Fruit fly (Drosophila melanogaster) whole organism, embryonic: ENCODE measurements around the gene CG11975.

Experiments
- Bdp1 ChIP-seq: fragments of 200-800 bp; sonication (Bioruptor generic); optimal IDR thresholded peaks from 3 replicates; lab custom pipeline; 2016; ENCODE audit warnings: missing biosample characterization, missing genetic modification characterization
- BtbVII ChIP-seq: fragments of 200-800 bp; sonication (Bioruptor generic); optimal IDR thresholded peaks from 3 replicates; lab custom pipeline; 2017; ENCODE audit warnings: missing biosample characterization, mild to moderate bottlenecking, missing genetic modification characterization
- CG10274 ChIP-seq: fragments of 200-800 bp; sonication (Bioruptor generic); optimal IDR thresholded peaks from 3 replicates; lab custom pipeline; 2017; ENCODE audit warnings: missing biosample characterization, mild to moderate bottlenecking, missing genetic modification characterization
- CG10959 ChIP-seq: fragments of 200-800 bp; sonication (Bioruptor generic); IDR thresholded peaks from 2 replicates; pipeline ENCODE4 v1.3.6; 2022; ENCODE audit warnings: missing biosample characterization, missing genetic modification characterization
- CG12219 ChIP-seq: fragments of 200-800 bp; sonication (Bioruptor generic); optimal IDR thresholded peaks from 3 replicates; lab custom pipeline; 2018; ENCODE audit warnings: missing biosample characterization, mild to moderate bottlenecking, missing genetic modification characterization
- CG18476 ChIP-seq: fragments of 200-800 bp; sonication (Bioruptor generic); optimal IDR thresholded peaks from 2 replicates; lab custom pipeline; 2016; ENCODE audit warnings: missing biosample characterization, mild to moderate bottlenecking, missing genetic modification characterization
- CG30431 ChIP-seq: fragments of 200-800 bp; sonication (Bioruptor generic); optimal IDR thresholded peaks from 2 replicates; lab custom pipeline; 2017; ENCODE audit warnings: missing biosample characterization, missing genetic modification characterization
- CG3065 ChIP-seq: fragments of 200-800 bp; sonication (Bioruptor generic); optimal IDR thresholded peaks from 2 replicates; lab custom pipeline; 2016; ENCODE audit warnings: missing biosample characterization, missing genetic modification characterization
- CG32767 ChIP-seq: fragments of 200-800 bp; sonication (Bioruptor generic); IDR thresholded peaks from 2 replicates; pipeline ENCODE4 v1.3.6; 2022; ENCODE audit warnings: missing biosample characterization, missing genetic modification characterization
- CG4424 ChIP-seq: fragments of 200-800 bp; sonication (Bioruptor generic); optimal IDR thresholded peaks from 3 replicates; lab custom pipeline; 2016; ENCODE audit warnings: missing biosample characterization, missing genetic modification characterization
- CG4820 ChIP-seq: fragments of 200-800 bp; sonication (Bioruptor generic); optimal IDR thresholded peaks from 3 replicates; lab custom pipeline; 2016; ENCODE audit warnings: missing biosample characterization, missing genetic modification characterization
- CG7963 ChIP-seq: fragments of 200-800 bp; sonication (Bioruptor generic); IDR thresholded peaks from 3 replicates; pipeline ENCODE4 v1.3.6; 2022; ENCODE audit warnings: missing biosample characterization, missing genetic modification characterization; ENCODE audit not compliant: partially characterized antibody
- CG7987 ChIP-seq: fragments of 200-800 bp; sonication (Bioruptor generic); optimal IDR thresholded peaks from 2 replicates; lab custom pipeline; 2018; ENCODE audit warnings: missing biosample characterization, mild to moderate bottlenecking, missing genetic modification characterization, moderate library complexity
- CG8359 ChIP-seq: fragments of 200-800 bp; sonication (Bioruptor generic); optimal IDR thresholded peaks from 2 replicates; lab custom pipeline; 2017; ENCODE audit warnings: missing biosample characterization, mild to moderate bottlenecking, missing genetic modification characterization, borderline replicate concordance
- CG8388 ChIP-seq: fragments of 200-800 bp; sonication (Bioruptor generic); optimal IDR thresholded peaks from 2 replicates; lab custom pipeline; 2019; ENCODE audit warnings: missing biosample characterization, mild to moderate bottlenecking, missing genetic modification characterization, moderate library complexity
- CTCF ChIP-seq: fragments of 200-800 bp; sonication (Bioruptor generic); optimal IDR thresholded peaks from 2 replicates; lab custom pipeline; 2017; ENCODE audit warnings: missing biosample characterization, mild to moderate bottlenecking, missing genetic modification characterization, moderate library complexity
- Deaf1 ChIP-seq: fragments of 200-800 bp; optimal IDR thresholded peaks from 3 replicates; lab custom pipeline; 2019; ENCODE audit warnings: missing biosample characterization, mild to moderate bottlenecking, missing genetic modification characterization, moderate library complexity
- Dek ChIP-seq: fragments of 200-800 bp; sonication (Bioruptor generic); optimal IDR thresholded peaks from 3 replicates; lab custom pipeline; 2019; ENCODE audit warnings: missing biosample characterization, mild to moderate bottlenecking, missing genetic modification characterization, moderate library complexity
- Dp ChIP-seq: fragments of 200-800 bp; sonication (Bioruptor generic); optimal IDR thresholded peaks from 2 replicates; lab custom pipeline; 2018; ENCODE audit warnings: missing biosample characterization, mild to moderate bottlenecking, missing genetic modification characterization, moderate library complexity
- ERR ChIP-seq: fragments of 200-800 bp; sonication (Bioruptor generic); optimal IDR thresholded peaks from 2 replicates; lab custom pipeline; 2016; ENCODE audit warnings: missing biosample characterization, missing genetic modification characterization
- Eip74EF ChIP-seq, 2 experiments: fragments of 200-800 bp in 1 of 2; fragments of >200 bp in 1 of 2; sonication (Bioruptor generic) in 1 of 2; optimal IDR thresholded peaks; 2 replicates each; lab custom pipeline; 2017 to 2019; ENCODE audit warnings: missing biosample characterization in 2 of 2, missing genetic modification characterization in 2 of 2, mild to moderate bottlenecking in 1 of 2, moderate library complexity in 1 of 2
- Elba2 ChIP-seq: fragments of 200-800 bp; sonication (Bioruptor generic); optimal IDR thresholded peaks from 3 replicates; lab custom pipeline; 2016; ENCODE audit warnings: missing biosample characterization, missing genetic modification characterization
- Kr ChIP-seq: fragments of 200-800 bp; sonication (Bioruptor generic); optimal IDR thresholded peaks from 2 replicates; lab custom pipeline; 2017; ENCODE audit warnings: missing biosample characterization, mild to moderate bottlenecking, missing genetic modification characterization
- Lim3 ChIP-seq: fragments of 200-800 bp; sonication (Bioruptor generic); IDR thresholded peaks from 2 replicates; pipeline ENCODE4 v1.3.6; 2022; ENCODE audit warnings: missing biosample characterization, missing genetic modification characterization
- Med ChIP-seq: fragments of 200-800 bp; sonication (Bioruptor generic); peaks from one replicate; lab custom pipeline; 2016; ENCODE audit warnings: missing biosample characterization, missing genetic modification characterization, mild to moderate bottlenecking, inconsistent platforms, moderate library complexity
- Oaz ChIP-seq: fragments of 200-800 bp; sonication (Bioruptor generic); IDR thresholded peaks from 2 replicates; pipeline ENCODE4 v1.3.6; 2022; ENCODE audit warnings: missing biosample characterization, missing genetic modification characterization
- Rfx ChIP-seq: fragments of 200-800 bp; sonication (Bioruptor generic); IDR thresholded peaks from 2 replicates; pipeline ENCODE4 v1.3.6; 2022; ENCODE audit warnings: missing biosample characterization, missing genetic modification characterization
- Stat92E ChIP-seq, 3 experiments: fragments of >200 bp in 2 of 3; fragments of 200-800 bp in 1 of 3; sonication (Bioruptor generic) in 1 of 3; optimal IDR thresholded peaks; 2 replicates each; lab custom pipeline; 2017 to 2019; ENCODE audit warnings: missing biosample characterization in 3 of 3, missing genetic modification characterization in 3 of 3, mild to moderate bottlenecking in 1 of 3, moderate library complexity in 1 of 3
- Tbp ChIP-seq: fragments of >200 bp; optimal IDR thresholded peaks from 2 replicates; lab custom pipeline; 2018; ENCODE audit warnings: missing biosample characterization, missing genetic modification characterization
- Vsx1 ChIP-seq: fragments of 200-800 bp; sonication (Bioruptor generic); optimal IDR thresholded peaks from 2 replicates; lab custom pipeline; 2017; ENCODE audit warnings: missing biosample characterization, mild to moderate bottlenecking, missing genetic modification characterization, missing genetic modification reagents
- br ChIP-seq: fragments of >200 bp; optimal IDR thresholded peaks from 2 replicates; lab custom pipeline; 2017
- cg ChIP-seq: fragments of 200-800 bp; sonication (Bioruptor generic); optimal IDR thresholded peaks from 3 replicates; lab custom pipeline; 2019; ENCODE audit warnings: missing biosample characterization, mild to moderate bottlenecking, missing genetic modification characterization, moderate library complexity
- ci ChIP-seq: fragments of 200-800 bp; sonication (Bioruptor generic); IDR thresholded peaks from 3 replicates; pipeline ENCODE4 v1.3.6; 2022; ENCODE audit warnings: missing biosample characterization, missing genetic modification characterization
- crp ChIP-seq, 2 experiments: fragments of 200-800 bp; sonication (Bioruptor generic); optimal IDR thresholded peaks; 2 replicates in 1 of 2; 3 replicates in 1 of 2; lab custom pipeline; 2017; ENCODE audit warnings: missing biosample characterization in 2 of 2, missing genetic modification characterization in 2 of 2, mild to moderate bottlenecking in 1 of 2, moderate library complexity in 1 of 2
- danr ChIP-seq: fragments of 200-800 bp; sonication (Bioruptor generic); IDR thresholded peaks from 2 replicates; pipeline ENCODE4 v1.3.6; 2022; ENCODE audit warnings: missing biosample characterization, missing genetic modification characterization
- dimm ChIP-seq: fragments of 200-800 bp; sonication (Bioruptor generic); IDR thresholded peaks from 2 replicates; pipeline ENCODE4 v1.3.6; 2022; ENCODE audit warnings: missing biosample characterization, missing genetic modification characterization
- emc ChIP-seq: fragments of 200-800 bp; sonication (Bioruptor generic); optimal IDR thresholded peaks from 2 replicates; lab custom pipeline; 2016; ENCODE audit warnings: missing biosample characterization, missing genetic modification characterization
- exex ChIP-seq: fragments of 200-800 bp; sonication (Bioruptor generic); optimal IDR thresholded peaks from 4 replicates; lab custom pipeline; 2018; ENCODE audit warnings: missing biosample characterization, mild to moderate bottlenecking, missing genetic modification characterization, moderate library complexity
- fru ChIP-seq: fragments of >200 bp; optimal IDR thresholded peaks from 2 replicates; lab custom pipeline; 2017
- gcm2 ChIP-seq: fragments of 200-800 bp; sonication (Bioruptor generic); optimal IDR thresholded peaks from 2 replicates; lab custom pipeline; 2016; ENCODE audit warnings: missing biosample characterization, missing genetic modification characterization
- gem ChIP-seq: fragments of 200-800 bp; sonication (Bioruptor generic); optimal IDR thresholded peaks from 2 replicates; lab custom pipeline; 2019; ENCODE audit warnings: missing biosample characterization, mild to moderate bottlenecking, missing genetic modification characterization, moderate library complexity
- grn ChIP-seq: fragments of 200-800 bp; sonication (Bioruptor generic); optimal IDR thresholded peaks from 3 replicates; lab custom pipeline; 2017; ENCODE audit warnings: missing biosample characterization, missing genetic modification characterization
- gsb-n ChIP-seq: fragments of 200-800 bp; sonication (Bioruptor generic); optimal IDR thresholded peaks from 3 replicates; lab custom pipeline; 2018; ENCODE audit warnings: missing biosample characterization, mild to moderate bottlenecking, missing genetic modification characterization
- her ChIP-seq: fragments of 200-800 bp; sonication (Bioruptor generic); optimal IDR thresholded peaks from 2 replicates; lab custom pipeline; 2016; ENCODE audit warnings: missing biosample characterization, missing genetic modification characterization
- hth ChIP-seq: fragments of >200 bp; optimal IDR thresholded peaks from 2 replicates; lab custom pipeline; 2017; ENCODE audit warnings: inconsistent platforms
- lmd ChIP-seq: fragments of 200-800 bp; sonication (Bioruptor generic); IDR thresholded peaks from 2 replicates; pipeline ENCODE4 v1.3.6; 2022; ENCODE audit warnings: missing biosample characterization, missing genetic modification characterization
- maf-S ChIP-seq: fragments of 200-800 bp; sonication (Bioruptor generic); optimal IDR thresholded peaks from 2 replicates; lab custom pipeline; 2016; ENCODE audit warnings: missing biosample characterization, missing genetic modification characterization
- prd ChIP-seq, 3 experiments: fragments of >200 bp in 2 of 3; fragments of 200-800 bp in 1 of 3; sonication (Bioruptor generic) in 1 of 3; optimal IDR thresholded peaks in 2 of 3; IDR thresholded peaks in 1 of 3; 2 replicates in 2 of 3; 3 replicates in 1 of 3; pipeline versions ENCODE4 v1.3.6 to Lab custom; 2017 to 2022; ENCODE audit warnings: missing biosample characterization in 1 of 3, missing genetic modification characterization in 1 of 3
- pros ChIP-seq: fragments of 200-800 bp; sonication (Bioruptor generic); optimal IDR thresholded peaks from 3 replicates; lab custom pipeline; 2019; ENCODE audit warnings: missing biosample characterization, mild to moderate bottlenecking, missing genetic modification characterization, moderate library complexity
- pzg ChIP-seq: fragments of 200-800 bp; sonication (Bioruptor generic); optimal IDR thresholded peaks from 3 replicates; lab custom pipeline; 2018; ENCODE audit warnings: missing biosample characterization, mild to moderate bottlenecking, missing genetic modification characterization, moderate library complexity
- trem ChIP-seq: fragments of 200-800 bp; optimal IDR thresholded peaks from 3 replicates; lab custom pipeline; 2019; ENCODE audit warnings: missing biosample characterization, mild to moderate bottlenecking, missing genetic modification characterization, moderate library complexity
- zfh1 ChIP-seq: fragments of 200-800 bp; sonication (Bioruptor generic); IDR thresholded peaks from 3 replicates; pipeline ENCODE4 v1.3.6; 2022; ENCODE audit warnings: missing biosample characterization, missing genetic modification characterization

CG11975 gene

dm6 chr3R:9028690-9029089, 35.6 kb downstream of the CG11975 start (continued):
- TF ChIP-seq her (GFP tag; lab: Kevin White, UChicago) (no peak), CG7963 (GFP tag; lab: Robert Waterston, UW) (no peak), Tbp (GFP tag; lab: Kevin White, UChicago) (no peak), CG7987 (GFP tag; lab: Kevin White, UChicago) (no peak), trem (no peak), Deaf1 (tag; lab: Kevin White, UChicago) (no peak), zfh1 (GFP tag; lab: Robert Waterston, UW) (0 out of 3 replicates have a peak, but pooled peaks have one; percentile 15), CG10959 (GFP tag; lab: Robert Waterston, UW) (no peak), Med (GFP tag; lab: Kevin White, UChicago) (peak; percentile 45), Dek (tag; lab: Kevin White, UChicago) (no peak), Stat92E (GFP tag; optimal IDR thresholded peaks at IDR 0.05; lab: Kevin White, UChicago) (no peak), grn (GFP tag; lab: Kevin White, UChicago) (no peak), crp (GFP tag; optimal IDR thresholded peaks at IDR 0.05; lab: Kevin White, UChicago) (no peak), dimm (GFP tag; lab: Robert Waterston, UW) (no peak), Kr (GFP tag; lab: Kevin White, UChicago) (peak; percentile 14), CG4424 (GFP tag; lab: Kevin White, UChicago) (no peak), Vsx1 (GFP tag; lab: Kevin White, UChicago) (peak; percentile 87), ci (GFP tag; lab: Robert Waterston, UW) (peak; percentile 53; the same call in 1 of the 3 replicates), Lim3 (GFP tag; lab: Robert Waterston, UW) (no peak), pros (GFP tag; lab: Kevin White, UChicago) (peak; percentile 58), hth (lab: Kevin White, UChicago) (no peak), danr (GFP tag; lab: Robert Waterston, UW) (no peak), CG8388 (no peak), CG8359 (GFP tag; lab: Kevin White, UChicago) (no peak), prd (optimal IDR thresholded peaks at IDR 0.05; lab: Kevin White, UChicago) (no peak), prd (GFP tag; IDR thresholded peaks at IDR 0.05; lab: Robert Waterston, UW) (no peak), Eip74EF (GFP tag; optimal IDR thresholded peaks at IDR 0.05; lab: Kevin White, UChicago) (no peak), Rfx (no peak), gsb-n (tag; lab: Kevin White, UChicago) (peak; percentile 17), CG12219 (GFP tag; lab: Kevin White, UChicago) (no peak), CG30431 (GFP tag; lab: Kevin White, UChicago) (no peak), CG3065 (GFP tag; lab: Kevin White, UChicago) (no peak), fru (lab: Kevin White, UChicago) (no peak), Dp (GFP tag; lab: Kevin White, UChicago) (no peak), Oaz (no peak), CTCF (GFP tag; lab: Kevin White, UChicago) (no peak), emc (GFP tag; lab: Kevin White, UChicago) (no peak), CG18476 (GFP tag; lab: Kevin White, UChicago) (no peak), CG32767 (GFP tag; lab: Robert Waterston, UW) (0 out of 2 replicates have a peak, but pooled peaks have one; percentile 36), Bdp1 (GFP tag; lab: Kevin White, UChicago) (no peak), maf-S (GFP tag; lab: Kevin White, UChicago) (no peak), BtbVII (GFP tag; lab: Kevin White, UChicago) (no peak), cg (peak; percentile 17), gem (tag; lab: Kevin White, UChicago) (no peak), Elba2 (no peak), br (lab: Kevin White, UChicago) (no peak), pzg (GFP tag; lab: Kevin White, UChicago) (no peak), ERR (GFP tag; lab: Kevin White, UChicago) (no peak), gcm2 (GFP tag; lab: Kevin White, UChicago) (no peak), CG4820 (GFP tag; lab: Kevin White, UChicago) (no peak), lmd (no peak), CG10274 (GFP tag; lab: Kevin White, UChicago) (no peak), exex (tag; lab: Kevin White, UChicago) (no peak)
